Worm (Caenorhabditis elegans) whole organism, late embryonic: ENCODE data around the gene ugt-57.

Experiments used
- C08G9.2 ChIP-seq: sonication (generic microtip); optimal IDR thresholded peaks from 2 replicates; lab custom pipeline; 2016; ENCODE audit warnings: mild to moderate bottlenecking, missing genetic modification characterization, moderate library complexity, missing compliant biosample characterization
- C38D4.7 ChIP-seq: fragments of 200-800 bp; sonication (Bioruptor generic); optimal IDR thresholded peaks from 2 replicates; lab custom pipeline; 2018; ENCODE audit warnings: mild to moderate bottlenecking, missing genetic modification characterization, moderate library complexity, missing compliant biosample characterization
- K02D7.2 ChIP-seq: sonication (generic microtip); optimal IDR thresholded peaks from 2 replicates; lab custom pipeline; 2017; ENCODE audit warnings: mild to moderate bottlenecking, missing genetic modification characterization, missing compliant biosample characterization
- T23F11.4 ChIP-seq: fragments of 200-800 bp; sonication (Bioruptor generic); optimal IDR thresholded peaks from 2 replicates; lab custom pipeline; 2018; ENCODE audit warnings: mild to moderate bottlenecking, missing genetic modification characterization, missing compliant biosample characterization
- ahr-1 ChIP-seq: sonication (generic microtip); optimal IDR thresholded peaks from 2 replicates; lab custom pipeline; 2016; ENCODE audit warnings: missing genetic modification characterization, missing compliant biosample characterization
- ama-1 ChIP-seq: fragments of 150-350 bp; optimal IDR thresholded peaks from 2 replicates; lab custom pipeline; 2014
- ceh-14 ChIP-seq: sonication (generic microtip); optimal IDR thresholded peaks from 2 replicates; lab custom pipeline; 2016; ENCODE audit warnings: missing genotype, missing genetic modification characterization, missing compliant biosample characterization
- ceh-30 ChIP-seq: fragments of 150-350 bp; optimal IDR thresholded peaks from 2 replicates; lab custom pipeline; 2014; ENCODE audit warnings: missing biosample characterization, missing genetic modification characterization
- ceh-34 ChIP-seq: sonication (generic microtip); optimal IDR thresholded peaks from 2 replicates; lab custom pipeline; 2016; ENCODE audit warnings: mild to moderate bottlenecking, missing genetic modification characterization, missing compliant biosample characterization
- ceh-6 ChIP-seq: fragments of 200-800 bp; sonication (Bioruptor generic); optimal IDR thresholded peaks from 2 replicates; lab custom pipeline; 2018; ENCODE audit warnings: mild to moderate bottlenecking, missing genetic modification characterization, missing compliant biosample characterization
- ceh-9 ChIP-seq: sonication (generic microtip); optimal IDR thresholded peaks from 2 replicates; lab custom pipeline; 2016; ENCODE audit warnings: mild to moderate bottlenecking, missing genetic modification characterization, inconsistent platforms, missing compliant biosample characterization
- eyg-1 ChIP-seq: sonication (generic microtip); optimal IDR thresholded peaks from 2 replicates; lab custom pipeline; 2016; ENCODE audit warnings: missing genotype, missing genetic modification characterization, missing compliant biosample characterization
- fkh-10 ChIP-seq: fragments of 150-350 bp; optimal IDR thresholded peaks from 2 replicates; lab custom pipeline; 2014; ENCODE audit warnings: missing biosample characterization, missing genetic modification reagents, missing genetic modification characterization
- fkh-6 ChIP-seq: sonication (generic microtip); optimal IDR thresholded peaks from 2 replicates; lab custom pipeline; 2016; ENCODE audit warnings: missing genetic modification characterization, missing compliant biosample characterization
- gmeb-2 ChIP-seq: sonication (generic microtip); optimal IDR thresholded peaks from 2 replicates; lab custom pipeline; 2016; ENCODE audit warnings: missing genetic modification characterization, inconsistent platforms, missing compliant biosample characterization
- hlh-30 ChIP-seq: sonication (generic microtip); optimal IDR thresholded peaks from 2 replicates; lab custom pipeline; 2017; ENCODE audit warnings: antibody characterized with exemption, missing genetic modification characterization, missing compliant biosample characterization; ENCODE audit not compliant: insufficient read depth
- mec-3 ChIP-seq: sonication (generic microtip); optimal IDR thresholded peaks from 2 replicates; lab custom pipeline; 2016; ENCODE audit warnings: borderline replicate concordance, missing genetic modification characterization, missing compliant biosample characterization
- nfya-1 ChIP-seq: sonication (generic microtip); optimal IDR thresholded peaks from 2 replicates; lab custom pipeline; 2017; ENCODE audit warnings: missing genetic modification characterization, mild to moderate bottlenecking, missing compliant biosample characterization, antibody characterized with exemption, moderate library complexity
- nhr-11 ChIP-seq: fragments of 150-350 bp; optimal IDR thresholded peaks from 2 replicates; lab custom pipeline; 2014; ENCODE audit warnings: missing biosample characterization, missing genetic modification characterization
- nhr-232 ChIP-seq: sonication (generic microtip); optimal IDR thresholded peaks from 2 replicates; lab custom pipeline; 2016; ENCODE audit warnings: missing genetic modification characterization, missing compliant biosample characterization
- npax-4 ChIP-seq: sonication (generic microtip); optimal IDR thresholded peaks from 2 replicates; lab custom pipeline; 2016; ENCODE audit warnings: missing genetic modification characterization, missing compliant biosample characterization
- odd-2 ChIP-seq: sonication (generic microtip); optimal IDR thresholded peaks from 2 replicates; lab custom pipeline; 2017; ENCODE audit warnings: antibody characterized with exemption, mild to moderate bottlenecking, missing genetic modification characterization, missing compliant biosample characterization
- pag-3 ChIP-seq: sonication (generic microtip); optimal IDR thresholded peaks from 2 replicates; lab custom pipeline; 2016; ENCODE audit warnings: missing compliant biosample characterization, missing genetic modification characterization, borderline replicate concordance
- pat-9 ChIP-seq: fragments of 200-800 bp; sonication (Bioruptor generic); optimal IDR thresholded peaks from 2 replicates; lab custom pipeline; 2018; ENCODE audit warnings: mild to moderate bottlenecking, missing genetic modification characterization, moderate library complexity, missing compliant biosample characterization
- pha-2 ChIP-seq: sonication (generic microtip); optimal IDR thresholded peaks from 2 replicates; lab custom pipeline; 2017; ENCODE audit warnings: mild to moderate bottlenecking, missing genetic modification characterization, missing compliant biosample characterization
- pha-4 ChIP-seq: fragments of 150-350 bp; optimal IDR thresholded peaks from 2 replicates; lab custom pipeline; 2018; ENCODE audit warnings: missing biosample characterization, missing genetic modification reagents, missing genetic modification characterization
- pqm-1 ChIP-seq: sonication (generic microtip); optimal IDR thresholded peaks from 2 replicates; lab custom pipeline; 2016; ENCODE audit warnings: missing genetic modification characterization, missing compliant biosample characterization
- sox-2 ChIP-seq: fragments of 200-800 bp; sonication (Bioruptor generic); IDR thresholded peaks from 2 replicates; pipeline ENCODE4 v1.3.6; 2022; ENCODE audit warnings: missing genetic modification reagents, missing genetic modification characterization, missing compliant biosample characterization
- sox-4 ChIP-seq: sonication (generic microtip); optimal IDR thresholded peaks from 2 replicates; lab custom pipeline; 2017; ENCODE audit warnings: mild to moderate bottlenecking, missing genetic modification characterization, inconsistent platforms, missing compliant biosample characterization
- tbx-7 ChIP-seq: sonication (generic microtip); optimal IDR thresholded peaks from 2 replicates; lab custom pipeline; 2016; ENCODE audit warnings: missing genotype, missing genetic modification characterization, missing compliant biosample characterization
- ttx-3 ChIP-seq: sonication (generic microtip); optimal IDR thresholded peaks from 2 replicates; lab custom pipeline; 2016; ENCODE audit warnings: missing genetic modification reagents, missing genetic modification characterization, missing compliant biosample characterization
- unc-42 ChIP-seq: sonication (generic microtip); optimal IDR thresholded peaks from 2 replicates; lab custom pipeline; 2016; ENCODE audit warnings: missing genotype, missing genetic modification characterization, missing compliant biosample characterization
- unc-55 ChIP-seq: sonication (generic microtip); optimal IDR thresholded peaks from 2 replicates; lab custom pipeline; 2017; ENCODE audit warnings: missing biosample characterization, missing genetic modification reagents, missing genetic modification characterization
- unc-86 ChIP-seq: sonication (generic microtip); optimal IDR thresholded peaks from 2 replicates; lab custom pipeline; 2016; ENCODE audit warnings: missing genetic modification characterization, missing compliant biosample characterization
- zip-5 ChIP-seq: sonication (generic microtip); optimal IDR thresholded peaks from 2 replicates; lab custom pipeline; 2016; ENCODE audit warnings: missing genetic modification characterization, missing compliant biosample characterization
- ztf-16 ChIP-seq: sonication (generic microtip); optimal IDR thresholded peaks from 2 replicates; lab custom pipeline; 2017; ENCODE audit warnings: missing genetic modification characterization, missing compliant biosample characterization

The ugt-57 gene

DNA sequence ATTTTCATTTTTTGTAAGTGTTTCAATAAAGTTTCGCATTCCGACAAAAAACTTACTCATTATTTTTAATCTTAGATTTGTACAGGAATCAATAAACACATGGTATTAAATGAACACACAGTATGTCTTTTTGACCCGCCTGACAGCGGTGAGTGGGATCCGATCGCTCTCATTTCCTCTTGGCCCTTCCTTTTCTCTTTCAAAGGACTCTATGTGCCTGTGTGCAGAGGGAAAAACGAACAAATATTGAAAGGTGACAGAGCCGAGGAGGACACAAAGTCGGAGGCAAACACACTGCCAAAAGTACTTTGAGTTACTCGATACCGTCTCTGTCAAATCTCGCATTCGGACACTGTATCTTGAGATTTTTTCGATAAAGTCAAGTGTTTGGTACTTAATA, 4.9 kb downstream of the ugt-57 start, which contains the start of the genes F01E11.20 and tsp-16:
TSS of gene F01E11.20 (minus strand) at position 101 of the 400 bp plus-strand sequence.
TSS of gene tsp-16 (minus strand) at position 173 of the 400 bp plus-strand sequence.
- no peak for TF ChIP-seq pat-9 (tag; lab: Kevin White, UChicago)
- no peak for TF ChIP-seq ahr-1 (tag; lab: Kevin White, UChicago)
- no peak for TF ChIP-seq ceh-6 (GFP tag; lab: Kevin White, UChicago)
- no peak for TF ChIP-seq ttx-3 (tag; lab: Kevin White, UChicago)
- TF ChIP-seq ceh-34 (tag; lab: Kevin White, UChicago): peak; percentile 17

DNA sequence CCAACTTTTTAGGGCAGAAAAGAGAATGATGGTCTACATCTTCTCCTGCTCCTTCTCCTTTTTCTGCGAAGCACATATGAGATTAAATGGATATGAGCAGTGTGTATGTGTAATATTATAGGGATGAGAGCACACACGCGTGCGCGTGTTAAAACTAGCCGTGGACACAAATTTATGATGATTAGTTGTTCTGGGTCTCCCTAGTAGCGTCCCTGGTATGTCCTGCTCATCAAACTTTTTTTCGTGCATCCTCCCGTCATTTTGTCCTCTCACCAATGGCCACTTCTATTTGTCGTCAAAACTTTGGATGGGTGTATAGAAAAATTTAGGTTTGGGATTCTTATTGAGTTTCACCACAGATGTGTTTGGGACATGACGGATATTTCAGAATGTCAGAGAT, 10.4 kb downstream of the ugt-57 start:
- TF ChIP-seq C38D4.7 (GFP tag; lab: Kevin White, UChicago) (no peak), unc-55 (GFP tag; lab: Kevin White, UChicago) (no peak), pha-4 (tag; lab: Kevin White, UChicago) (no peak), pha-2 (tag; lab: Kevin White, UChicago) (no peak), unc-86 (tag; lab: Kevin White, UChicago) (no peak), ama-1 (lab: Kevin White, UChicago) (no peak), ceh-14 (tag; lab: Kevin White, UChicago) (no peak), mec-3 (no peak), C08G9.2 (tag; lab: Kevin White, UChicago) (no peak), K02D7.2 (tag; lab: Kevin White, UChicago) (no peak), eyg-1 (tag; lab: Kevin White, UChicago) (no peak), nhr-232 (tag; lab: Kevin White, UChicago) (no peak), gmeb-2 (tag; lab: Kevin White, UChicago) (no peak), sox-2 (GFP tag; lab: Robert Waterston, UW) (no peak), ztf-16 (tag; lab: Kevin White, UChicago) (no peak), ceh-34 (tag; lab: Kevin White, UChicago) (no peak), fkh-10 (GFP tag; lab: Kevin White, UChicago) (no peak), sox-4 (no peak), tbx-7 (no peak), T23F11.4 (no peak)

DNA sequence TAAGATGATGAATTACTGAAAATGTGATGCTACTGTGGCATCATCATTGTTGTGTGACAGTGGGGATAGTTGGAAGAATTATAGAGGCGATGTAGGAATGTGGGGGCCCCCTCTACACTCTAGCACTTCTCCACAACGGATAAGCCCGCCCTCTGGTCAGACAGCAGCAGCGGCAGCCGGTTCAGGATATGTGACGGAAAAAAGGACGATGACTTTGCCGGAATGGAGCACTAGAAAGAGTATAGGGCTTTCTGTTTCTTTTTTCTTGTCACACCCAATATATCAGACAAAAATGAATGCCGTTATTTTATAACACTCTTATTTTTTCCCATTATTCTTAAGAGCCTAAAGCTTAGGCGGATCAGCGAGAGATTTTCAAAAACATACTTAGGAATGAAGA, 13.9 kb downstream of the ugt-57 start, which contains the start of gene tyra-2:
TSS of gene tyra-2 (minus strand) at position 101 of the 400 bp plus-strand sequence.
- no peak for TF ChIP-seq nhr-11 (tag; lab: Kevin White, UChicago)
- TF ChIP-seq ahr-1 (tag; lab: Kevin White, UChicago): no peak
- no peak for TF ChIP-seq npax-4 (tag; lab: Kevin White, UChicago)
- no peak for TF ChIP-seq odd-2 (tag; lab: Kevin White, UChicago)
- no peak for TF ChIP-seq zip-5 (tag; lab: Kevin White, UChicago)
- no peak for TF ChIP-seq tbx-7
- TF ChIP-seq fkh-6: no peak
- TF ChIP-seq unc-42 (tag; lab: Kevin White, UChicago): no peak
- TF ChIP-seq ceh-14 (tag; lab: Kevin White, UChicago): no peak
- no peak for TF ChIP-seq nfya-1 (tag; lab: Kevin White, UChicago)
- TF ChIP-seq ama-1 (lab: Kevin White, UChicago): no peak
- no peak for TF ChIP-seq pag-3 (tag; lab: Kevin White, UChicago)
- no peak for TF ChIP-seq hlh-30 (tag; lab: Kevin White, UChicago)

DNA sequence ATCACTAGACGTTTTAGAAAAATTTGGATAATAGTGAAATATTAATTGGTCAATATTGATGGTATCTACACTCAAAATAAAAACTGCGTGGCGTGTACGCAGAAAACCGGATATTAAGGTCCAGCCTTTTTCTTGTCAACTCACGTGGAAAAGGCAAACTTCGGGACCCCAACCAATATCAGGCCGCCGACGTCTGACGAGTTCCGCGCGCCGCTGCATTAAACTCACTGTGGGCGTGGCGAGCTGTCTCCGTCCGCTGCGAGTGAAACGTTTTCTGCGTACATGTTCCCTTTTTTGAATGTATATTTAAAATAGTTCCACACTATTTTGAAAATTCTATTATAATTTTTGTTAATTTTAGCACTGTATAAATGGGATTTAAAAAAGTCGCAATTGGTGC, 14.4 kb downstream of the ugt-57 start:
- TF ChIP-seq ceh-30 (tag; lab: Kevin White, UChicago) (no peak), nhr-232 (tag; lab: Kevin White, UChicago) (no peak), T23F11.4 (no peak), nhr-11 (tag; lab: Kevin White, UChicago) (no peak), pqm-1 (tag; lab: Kevin White, UChicago) (no peak), ceh-9 (tag; lab: Kevin White, UChicago) (no peak), ahr-1 (tag; lab: Kevin White, UChicago) (no peak), sox-4 (no peak), pha-4 (tag; lab: Kevin White, UChicago) (no peak)
